Fruit fly (Drosophila melanogaster) whole organism, embryonic: ENCODE results near the gene mEFG1.

Source experiments
- Aef1 ChIP-seq: fragments of 200-800 bp; sonication (Bioruptor generic); IDR thresholded peaks from 3 replicates; pipeline ENCODE4 v1.3.6; 2022; ENCODE audit warnings: missing biosample characterization, missing genetic modification characterization
- Awh ChIP-seq: fragments of 200-800 bp; sonication (Bioruptor generic); IDR thresholded peaks from 2 replicates; pipeline ENCODE4, ENCODE4 v1.3.6; 2022; ENCODE audit warnings: missing biosample characterization, missing genetic modification characterization
- CG1233 ChIP-seq: fragments of 200-800 bp; sonication (Bioruptor generic); optimal IDR thresholded peaks from 4 replicates; lab custom pipeline; 2018; ENCODE audit warnings: missing biosample characterization, mild to moderate bottlenecking, missing genetic modification characterization
- CG13624 ChIP-seq: fragments of 200-800 bp; sonication (Bioruptor generic); optimal IDR thresholded peaks from 2 replicates; lab custom pipeline; 2016; ENCODE audit warnings: missing biosample characterization, missing genetic modification characterization
- CG14050 ChIP-seq: fragments of 200-800 bp; sonication (Bioruptor generic); IDR thresholded peaks from 3 replicates; pipeline ENCODE4 v1.3.6; 2022; ENCODE audit warnings: missing biosample characterization, missing genetic modification characterization
- CG15269 ChIP-seq: fragments of 200-800 bp; sonication (Bioruptor generic); optimal IDR thresholded peaks from 2 replicates; lab custom pipeline; 2018; ENCODE audit warnings: missing biosample characterization, mild to moderate bottlenecking, missing genetic modification characterization, moderate library complexity
- CG17385 ChIP-seq: fragments of 200-800 bp; sonication (Bioruptor generic); optimal IDR thresholded peaks from 3 replicates; lab custom pipeline; 2018; ENCODE audit warnings: missing biosample characterization, mild to moderate bottlenecking, missing genetic modification characterization
- CG2120 ChIP-seq: fragments of 200-800 bp; sonication (Bioruptor generic); optimal IDR thresholded peaks from 3 replicates; lab custom pipeline; 2016; ENCODE audit warnings: missing biosample characterization, missing genetic modification characterization
- CG32772 ChIP-seq: fragments of 200-800 bp; sonication (Bioruptor generic); IDR thresholded peaks from 2 replicates; pipeline ENCODE4 v1.3.6; 2022; ENCODE audit warnings: missing biosample characterization, missing genetic modification characterization
- CG5953 ChIP-seq: fragments of 200-800 bp; sonication (Bioruptor generic); IDR thresholded peaks from 2 replicates; pipeline ENCODE4 v1.3.6; 2022; ENCODE audit warnings: missing biosample characterization, missing genetic modification characterization
- CG8281 ChIP-seq: fragments of 200-800 bp; sonication (Bioruptor generic); optimal IDR thresholded peaks from 2 replicates; lab custom pipeline; 2018; ENCODE audit warnings: missing biosample characterization, mild to moderate bottlenecking, missing genetic modification characterization, moderate library complexity
- CG8944 ChIP-seq: fragments of 200-800 bp; sonication (Bioruptor generic); optimal IDR thresholded peaks from 3 replicates; lab custom pipeline; 2016; ENCODE audit warnings: missing biosample characterization, missing genetic modification characterization
- CG9797 ChIP-seq: fragments of 200-800 bp; sonication (Bioruptor generic); optimal IDR thresholded peaks from 3 replicates; lab custom pipeline; 2018; ENCODE audit warnings: missing biosample characterization, mild to moderate bottlenecking, missing genetic modification characterization
- Chrac-16 ChIP-seq: fragments of 200-800 bp; sonication (Bioruptor generic); optimal IDR thresholded peaks from 3 replicates; lab custom pipeline; 2016; ENCODE audit warnings: missing biosample characterization, missing genetic modification characterization
- D ChIP-seq, 2 experiments: fragments of 200-800 bp in 1 of 2; fragments of >200 bp in 1 of 2; sonication (Bioruptor generic) in 1 of 2; optimal IDR thresholded peaks; 2 replicates in 1 of 2; 3 replicates in 1 of 2; lab custom pipeline; 2017; ENCODE audit warnings: mild to moderate bottlenecking in 1 of 2, missing biosample characterization in 1 of 2, missing genetic modification characterization in 1 of 2, missing genetic modification reagents in 1 of 2
- Dfd ChIP-seq, 2 experiments: fragments of >200 bp; optimal IDR thresholded peaks; 2 replicates each; lab custom pipeline; 2017; ENCODE audit warnings: missing biosample characterization in 2 of 2, missing genetic modification characterization in 2 of 2
- E2f2 ChIP-seq: fragments of 200-800 bp; sonication (Bioruptor generic); IDR thresholded peaks from 2 replicates; pipeline ENCODE4 v1.3.6; 2022; ENCODE audit warnings: missing biosample characterization, missing genetic modification characterization
- Fer2 ChIP-seq: fragments of 200-800 bp; sonication (Bioruptor generic); optimal IDR thresholded peaks from 2 replicates; lab custom pipeline; 2018; ENCODE audit warnings: missing biosample characterization, mild to moderate bottlenecking, missing genetic modification characterization, moderate library complexity
- Hmr ChIP-seq: fragments of 200-800 bp; sonication (Bioruptor generic); optimal IDR thresholded peaks from 3 replicates; lab custom pipeline; 2017; ENCODE audit warnings: mild to moderate bottlenecking, missing biosample characterization, missing genetic modification reagents, missing genetic modification characterization
- Hr51 ChIP-seq, 2 experiments: fragments of 200-800 bp; sonication (Bioruptor generic); optimal IDR thresholded peaks; 2 replicates in 1 of 2; 3 replicates in 1 of 2; lab custom pipeline; 2016 to 2018; ENCODE audit warnings: missing biosample characterization in 2 of 2, missing genetic modification characterization in 2 of 2, mild to moderate bottlenecking in 1 of 2, moderate library complexity in 1 of 2
- Kr ChIP-seq: fragments of 200-800 bp; sonication (Bioruptor generic); optimal IDR thresholded peaks from 2 replicates; lab custom pipeline; 2017; ENCODE audit warnings: missing biosample characterization, mild to moderate bottlenecking, missing genetic modification characterization
- Lhr ChIP-seq: fragments of 200-800 bp; sonication (Bioruptor generic); optimal IDR thresholded peaks from 3 replicates; lab custom pipeline; 2017; ENCODE audit warnings: mild to moderate bottlenecking, missing biosample characterization, missing genetic modification reagents, missing genetic modification characterization
- Lpt ChIP-seq: fragments of >200 bp; optimal IDR thresholded peaks from 2 replicates; lab custom pipeline; 2018; ENCODE audit warnings: missing biosample characterization, missing genetic modification characterization
- MESR4 ChIP-seq: fragments of 200-800 bp; sonication (Bioruptor generic); optimal IDR thresholded peaks from 2 replicates; lab custom pipeline; 2018; ENCODE audit warnings: missing biosample characterization, mild to moderate bottlenecking, missing genetic modification characterization, moderate library complexity
- Med ChIP-seq: fragments of 200-800 bp; sonication (Bioruptor generic); peaks from one replicate; lab custom pipeline; 2016; ENCODE audit warnings: missing biosample characterization, missing genetic modification characterization, mild to moderate bottlenecking, inconsistent platforms, moderate library complexity
- Spps ChIP-seq: fragments of 200-800 bp; sonication (Bioruptor generic); optimal IDR thresholded peaks from 2 replicates; lab custom pipeline; 2018; ENCODE audit warnings: missing biosample characterization, mild to moderate bottlenecking, missing genetic modification characterization
- Trl ChIP-seq, 3 experiments: fragments of >200 bp in 2 of 3; fragments of 200-800 bp in 1 of 3; sonication (Bioruptor generic) in 1 of 3; optimal IDR thresholded peaks; 2 replicates in 1 of 3; 3 replicates in 2 of 3; lab custom pipeline; 2016 to 2017; ENCODE audit warnings: missing biosample characterization in 1 of 3, missing genetic modification characterization in 1 of 3
- cad ChIP-seq: fragments of >200 bp; optimal IDR thresholded peaks from 2 replicates; lab custom pipeline; 2017; ENCODE audit warnings: missing biosample characterization, missing genetic modification characterization
- eve ChIP-seq, 2 experiments: fragments of >200 bp; optimal IDR thresholded peaks; 2 replicates each; lab custom pipeline; 2017; ENCODE audit warnings: missing biosample characterization in 2 of 2, missing genetic modification characterization in 2 of 2
- exex ChIP-seq: fragments of 200-800 bp; sonication (Bioruptor generic); optimal IDR thresholded peaks from 4 replicates; lab custom pipeline; 2018; ENCODE audit warnings: missing biosample characterization, mild to moderate bottlenecking, missing genetic modification characterization, moderate library complexity
- eyg ChIP-seq: fragments of 200-800 bp; sonication (Bioruptor generic); optimal IDR thresholded peaks from 3 replicates; lab custom pipeline; 2016; ENCODE audit warnings: missing biosample characterization, missing genetic modification characterization
- grau ChIP-seq: fragments of 200-800 bp; optimal IDR thresholded peaks from 3 replicates; lab custom pipeline; 2019; ENCODE audit warnings: missing biosample characterization, mild to moderate bottlenecking, missing genetic modification characterization, moderate library complexity
- gsb ChIP-seq: fragments of 200-800 bp; sonication (Bioruptor generic); IDR thresholded peaks from 2 replicates; pipeline ENCODE4 v1.3.6; 2022; ENCODE audit warnings: missing biosample characterization, missing genetic modification characterization
- gsb-n ChIP-seq: fragments of 200-800 bp; sonication (Bioruptor generic); optimal IDR thresholded peaks from 3 replicates; lab custom pipeline; 2018; ENCODE audit warnings: missing biosample characterization, mild to moderate bottlenecking, missing genetic modification characterization
- hb ChIP-seq: fragments of 200-800 bp; sonication (Bioruptor generic); IDR thresholded peaks from 3 replicates; pipeline ENCODE4 v1.3.6; 2022; ENCODE audit warnings: missing biosample characterization, missing genetic modification characterization; ENCODE audit not compliant: partially characterized antibody
- inv ChIP-seq: fragments of 200-800 bp; sonication (Bioruptor generic); IDR thresholded peaks from 2 replicates; pipeline ENCODE4 v1.3.6; 2022; ENCODE audit warnings: missing biosample characterization, missing genetic modification characterization; ENCODE audit not compliant: partially characterized antibody
- ken ChIP-seq: fragments of 200-800 bp; sonication (Bioruptor generic); IDR thresholded peaks from 3 replicates; pipeline ENCODE4 v1.3.6; 2022; ENCODE audit warnings: missing biosample characterization, missing genetic modification characterization
- knrl ChIP-seq: fragments of 200-800 bp; sonication (Bioruptor generic); IDR thresholded peaks from 3 replicates; pipeline ENCODE4 v1.3.6; 2022; ENCODE audit warnings: missing biosample characterization, missing genetic modification characterization; ENCODE audit not compliant: partially characterized antibody
- nom ChIP-seq: fragments of 200-800 bp; sonication (Bioruptor generic); optimal IDR thresholded peaks from 2 replicates; lab custom pipeline; 2017; ENCODE audit warnings: missing biosample characterization, missing genetic modification characterization, mild to moderate bottlenecking, moderate library complexity, missing genetic modification reagents
- p53 ChIP-seq: fragments of 200-800 bp; sonication (Bioruptor generic); optimal IDR thresholded peaks from 2 replicates; lab custom pipeline; 2016; ENCODE audit warnings: missing biosample characterization, missing genetic modification characterization
- pnt ChIP-seq: fragments of 200-800 bp; sonication (Bioruptor generic); optimal IDR thresholded peaks from 3 replicates; lab custom pipeline; 2016; ENCODE audit warnings: missing biosample characterization, missing genetic modification characterization
- row ChIP-seq: fragments of 200-800 bp; sonication (Bioruptor generic); IDR thresholded peaks from 3 replicates; pipeline ENCODE4 v1.3.6; 2022; ENCODE audit warnings: missing biosample characterization, missing genetic modification characterization
- run ChIP-seq: fragments of 200-800 bp; sonication (Bioruptor generic); optimal IDR thresholded peaks from 3 replicates; lab custom pipeline; 2018; ENCODE audit warnings: missing biosample characterization, mild to moderate bottlenecking, missing genetic modification characterization
- sc ChIP-seq, 3 experiments: fragments of >200 bp in 2 of 3; fragments of 200-800 bp in 1 of 3; sonication (Bioruptor generic) in 1 of 3; optimal IDR thresholded peaks; 2 replicates in 2 of 3; 3 replicates in 1 of 3; lab custom pipeline; 2017; ENCODE audit warnings: mild to moderate bottlenecking in 1 of 3, missing biosample characterization in 1 of 3, missing genetic modification characterization in 1 of 3, missing genetic modification reagents in 1 of 3
- sisA ChIP-seq: fragments of 200-800 bp; sonication (Bioruptor generic); IDR thresholded peaks from 2 replicates; pipeline ENCODE4 v1.3.6; 2022; ENCODE audit warnings: missing biosample characterization, missing genetic modification characterization
- sug ChIP-seq: fragments of 200-800 bp; optimal IDR thresholded peaks from 2 replicates; lab custom pipeline; 2019; ENCODE audit warnings: missing biosample characterization, mild to moderate bottlenecking, missing genetic modification characterization, moderate library complexity
- tll ChIP-seq, 2 experiments: fragments of 200-800 bp in 1 of 2; fragments of >200 bp in 1 of 2; sonication (Bioruptor generic) in 1 of 2; optimal IDR thresholded peaks; 2 replicates each; lab custom pipeline; 2017 to 2019; ENCODE audit warnings: missing biosample characterization in 2 of 2, missing genetic modification characterization in 2 of 2, mild to moderate bottlenecking in 1 of 2, moderate library complexity in 1 of 2
- zen2 ChIP-seq: fragments of 200-800 bp; sonication (Bioruptor generic); IDR thresholded peaks from 3 replicates; pipeline ENCODE4 v1.3.6; 2022; ENCODE audit warnings: missing biosample characterization, missing genetic modification characterization; ENCODE audit not compliant: partially characterized antibody

mEFG1 gene

dm6 chr2L:7203411-7204171, 19.3 kb downstream of the mEFG1 start (continued):
- TF ChIP-seq p53 (GFP tag; lab: Kevin White, UChicago): peak; percentile 91
- TF ChIP-seq CG17385: no peak
- no peak for TF ChIP-seq CG15269 (tag; lab: Kevin White, UChicago)
- no peak for TF ChIP-seq Trl (optimal IDR thresholded peaks at IDR 0.05; lab: Kevin White, UChicago)
- no peak for TF ChIP-seq Trl (GFP tag; optimal IDR thresholded peaks at IDR 0.05; lab: Kevin White, UChicago)
- TF ChIP-seq eyg (GFP tag; lab: Kevin White, UChicago): no peak
- no peak for TF ChIP-seq pnt (GFP tag; lab: Kevin White, UChicago)
- TF ChIP-seq Awh: 0 out of 2 replicates have a peak, but pooled peaks have one; percentile 11
- TF ChIP-seq Dfd (GFP tag; optimal IDR thresholded peaks at IDR 0.05; lab: Kevin White, UChicago): no peak
- TF ChIP-seq CG5953: no peak
- no peak for TF ChIP-seq Lhr (GFP tag; lab: Kevin White, UChicago)
- TF ChIP-seq Aef1: no peak
- no peak for TF ChIP-seq CG8944 (GFP tag; lab: Kevin White, UChicago)
- no peak for TF ChIP-seq Kr
- no peak for TF ChIP-seq sisA (GFP tag; lab: Robert Waterston, UW)
- no peak for TF ChIP-seq cad (GFP tag; lab: Kevin White, UChicago)
- no peak for TF ChIP-seq Chrac-16
- no peak for TF ChIP-seq Lpt (GFP tag; lab: Kevin White, UChicago)
- no peak for TF ChIP-seq zen2 (GFP tag; lab: Robert Waterston, UW)
- no peak for TF ChIP-seq CG14050 (GFP tag; lab: Robert Waterston, UW)
- TF ChIP-seq run (tag; lab: Kevin White, UChicago): no peak
- no peak for TF ChIP-seq gsb (GFP tag; lab: Robert Waterston, UW)
- no peak for TF ChIP-seq Hmr (GFP tag; lab: Kevin White, UChicago)
- TF ChIP-seq CG8281 (tag; lab: Kevin White, UChicago): no peak
- no peak for TF ChIP-seq CG2120 (GFP tag; lab: Kevin White, UChicago)
- no peak for TF ChIP-seq knrl (GFP tag; lab: Robert Waterston, UW)
- TF ChIP-seq CG32772 (GFP tag; lab: Robert Waterston, UW): no peak
- peak; percentile 59 for TF ChIP-seq nom (GFP tag; lab: Kevin White, UChicago)
- TF ChIP-seq ken (GFP tag; lab: Robert Waterston, UW): no peak
- no peak for TF ChIP-seq Spps (tag; lab: Kevin White, UChicago)
- TF ChIP-seq CG9797 (GFP tag; lab: Kevin White, UChicago): no peak
- no peak for TF ChIP-seq CG13624
- TF ChIP-seq Hr51 (GFP tag; optimal IDR thresholded peaks at IDR 0.05; lab: Kevin White, UChicago): peak in 1 of 2 experiments; percentile 10
- no peak for TF ChIP-seq tll (GFP tag; optimal IDR thresholded peaks at IDR 0.05; lab: Kevin White, UChicago)
- no peak for TF ChIP-seq sug (tag; lab: Kevin White, UChicago)
- TF ChIP-seq gsb-n (tag; lab: Kevin White, UChicago): no peak
- TF ChIP-seq E2f2 (GFP tag; lab: Robert Waterston, UW): no peak
- TF ChIP-seq CG1233 (GFP tag; lab: Kevin White, UChicago): no peak
- TF ChIP-seq eve (GFP tag; optimal IDR thresholded peaks at IDR 0.05; lab: Kevin White, UChicago): peak in 1 of 2 experiments; percentile 29
- no peak for TF ChIP-seq sc (optimal IDR thresholded peaks at IDR 0.05; lab: Kevin White, UChicago)
- no peak for TF ChIP-seq sc (GFP tag; optimal IDR thresholded peaks at IDR 0.05; lab: Kevin White, UChicago)
- TF ChIP-seq grau: no peak
- TF ChIP-seq Fer2 (tag; lab: Kevin White, UChicago): no peak
- TF ChIP-seq exex (tag; lab: Kevin White, UChicago): no peak
- TF ChIP-seq row (GFP tag; lab: Robert Waterston, UW): no peak
- no peak for TF ChIP-seq inv (GFP tag; lab: Robert Waterston, UW)
- TF ChIP-seq MESR4 (GFP tag; lab: Kevin White, UChicago): no peak
- TF ChIP-seq hb: no peak
- TF ChIP-seq Med (GFP tag; lab: Kevin White, UChicago): peak; percentile 66
- TF ChIP-seq D (optimal IDR thresholded peaks at IDR 0.05; lab: Kevin White, UChicago): no peak
- no peak for TF ChIP-seq D (GFP tag; optimal IDR thresholded peaks at IDR 0.05; lab: Kevin White, UChicago)
